Fruit fly (Drosophila melanogaster) whole organism, embryonic: ENCODE data around the gene CG13055.
A peak's percentile ranks its signal among the peaks of the same experiment; 100 is the strongest.

Source experiments
- Aef1 ChIP-seq: fragments of 200-800 bp; sonication (Bioruptor generic); IDR thresholded peaks from 3 replicates; pipeline ENCODE4 v1.3.6; 2022; ENCODE audit warnings: missing biosample characterization, missing genetic modification characterization
- Asciz ChIP-seq: fragments of 200-800 bp; sonication (Bioruptor generic); optimal IDR thresholded peaks from 2 replicates; lab custom pipeline; 2017; ENCODE audit warnings: missing biosample characterization, mild to moderate bottlenecking, missing genetic modification characterization, missing genetic modification reagents
- Atf3 ChIP-seq: fragments of 200-800 bp; sonication (Bioruptor generic); optimal IDR thresholded peaks from 3 replicates; lab custom pipeline; 2016; ENCODE audit warnings: missing biosample characterization, missing genetic modification characterization
- B-H2 ChIP-seq: fragments of 200-800 bp; sonication (Bioruptor generic); optimal IDR thresholded peaks from 2 replicates; lab custom pipeline; 2018; ENCODE audit warnings: missing biosample characterization, mild to moderate bottlenecking, missing genetic modification characterization
- Bteb2 ChIP-seq: fragments of 200-800 bp; sonication (Bioruptor generic); optimal IDR thresholded peaks from 2 replicates; lab custom pipeline; 2016; ENCODE audit warnings: missing biosample characterization, missing genetic modification characterization
- CG11504 ChIP-seq: fragments of 200-800 bp; sonication (Bioruptor generic); optimal IDR thresholded peaks from 3 replicates; lab custom pipeline; 2019; ENCODE audit warnings: missing biosample characterization, mild to moderate bottlenecking, missing genetic modification characterization, moderate library complexity
- CG11560 ChIP-seq: fragments of 200-800 bp; sonication (Bioruptor generic); IDR thresholded peaks from 3 replicates; pipeline ENCODE4 v1.3.6; 2022; ENCODE audit warnings: missing biosample characterization, missing genetic modification characterization
- CG11723 ChIP-seq: fragments of 200-800 bp; sonication (Bioruptor generic); optimal IDR thresholded peaks from 2 replicates; lab custom pipeline; 2017; ENCODE audit warnings: missing biosample characterization, mild to moderate bottlenecking, missing genetic modification characterization
- CG13424 ChIP-seq: fragments of 200-800 bp; sonication (Bioruptor generic); optimal IDR thresholded peaks from 2 replicates; lab custom pipeline; 2019; ENCODE audit warnings: missing biosample characterization, mild to moderate bottlenecking, missing genetic modification characterization, moderate library complexity
- CG16813 ChIP-seq: fragments of 200-800 bp; sonication (Bioruptor generic); IDR thresholded peaks from 3 replicates; pipeline ENCODE4 v1.3.6; 2022; ENCODE audit warnings: missing biosample characterization, missing genetic modification characterization; ENCODE audit not compliant: partially characterized antibody
- CG17568 ChIP-seq: fragments of 200-800 bp; sonication (Bioruptor generic); optimal IDR thresholded peaks from 2 replicates; lab custom pipeline; 2018; ENCODE audit warnings: missing biosample characterization, mild to moderate bottlenecking, missing genetic modification characterization, moderate library complexity
- CG1832 ChIP-seq: fragments of 200-800 bp; sonication (Bioruptor generic); optimal IDR thresholded peaks from 2 replicates; lab custom pipeline; 2017; ENCODE audit warnings: missing biosample characterization, mild to moderate bottlenecking, missing genetic modification characterization, inconsistent platforms
- CG18764 ChIP-seq: fragments of 200-800 bp; sonication (Bioruptor generic); optimal IDR thresholded peaks from 3 replicates; lab custom pipeline; 2016; ENCODE audit warnings: missing biosample characterization, missing genetic modification characterization
- CG2712 ChIP-seq: fragments of 200-800 bp; optimal IDR thresholded peaks from 3 replicates; lab custom pipeline; 2019; ENCODE audit warnings: missing biosample characterization, mild to moderate bottlenecking, missing genetic modification characterization, moderate library complexity
- CG30020 ChIP-seq: fragments of 200-800 bp; optimal IDR thresholded peaks from 2 replicates; lab custom pipeline; 2019; ENCODE audit warnings: missing biosample characterization, mild to moderate bottlenecking, missing genetic modification characterization, moderate library complexity
- CG32532 ChIP-seq: fragments of 200-800 bp; sonication (Bioruptor generic); IDR thresholded peaks from 2 replicates; pipeline ENCODE4 v1.3.6; 2022; ENCODE audit warnings: missing biosample characterization, missing genetic modification characterization
- CG34422 ChIP-seq: fragments of 200-800 bp; sonication (Bioruptor generic); IDR thresholded peaks from 3 replicates; pipeline ENCODE4 v1.3.6; 2022; ENCODE audit warnings: missing biosample characterization, missing genetic modification characterization
- CG3838 ChIP-seq: fragments of 200-800 bp; sonication (Bioruptor generic); optimal IDR thresholded peaks from 3 replicates; lab custom pipeline; 2016; ENCODE audit warnings: missing biosample characterization, missing genetic modification characterization
- CG4282 ChIP-seq: fragments of 200-800 bp; sonication (Bioruptor generic); optimal IDR thresholded peaks from 2 replicates; lab custom pipeline; 2016; ENCODE audit warnings: missing biosample characterization, missing genetic modification characterization
- CG4360 ChIP-seq: fragments of 200-800 bp; sonication (Bioruptor generic); IDR thresholded peaks from 2 replicates; pipeline ENCODE4 v1.3.6; 2022; ENCODE audit warnings: missing biosample characterization, missing genetic modification characterization
- D19A ChIP-seq: fragments of 200-800 bp; optimal IDR thresholded peaks from 3 replicates; lab custom pipeline; 2019; ENCODE audit warnings: missing biosample characterization, mild to moderate bottlenecking, missing genetic modification characterization, moderate library complexity
- Dfd ChIP-seq, 2 experiments: fragments of >200 bp; optimal IDR thresholded peaks; 2 replicates each; lab custom pipeline; 2017; ENCODE audit warnings: missing biosample characterization in 2 of 2, missing genetic modification characterization in 2 of 2
- Dip3 ChIP-seq: fragments of 200-800 bp; sonication (Bioruptor generic); optimal IDR thresholded peaks from 3 replicates; lab custom pipeline; 2016; ENCODE audit warnings: missing biosample characterization, missing genetic modification characterization
- Dll ChIP-seq: fragments of 200-800 bp; sonication (Bioruptor generic); IDR thresholded peaks from 4 replicates; pipeline ENCODE4 v1.3.6; 2022; ENCODE audit warnings: missing biosample characterization, missing genetic modification characterization; ENCODE audit not compliant: partially characterized antibody
- Doc3 ChIP-seq: fragments of 200-800 bp; sonication (Bioruptor generic); IDR thresholded peaks from 3 replicates; pipeline ENCODE4 v1.3.6; 2022; ENCODE audit warnings: missing biosample characterization, missing genetic modification characterization; ENCODE audit not compliant: partially characterized antibody
- Jarid2 ChIP-seq: fragments of 200-800 bp; sonication (Bioruptor generic); optimal IDR thresholded peaks from 3 replicates; lab custom pipeline; 2017; ENCODE audit warnings: mild to moderate bottlenecking, missing biosample characterization, missing genetic modification reagents, missing genetic modification characterization
- Myb ChIP-seq: fragments of 200-800 bp; sonication (Bioruptor generic); optimal IDR thresholded peaks from 2 replicates; lab custom pipeline; 2016; ENCODE audit warnings: missing biosample characterization, missing genetic modification characterization
- NC2β ChIP-seq: fragments of 200-800 bp; sonication (Bioruptor generic); optimal IDR thresholded peaks from 2 replicates; lab custom pipeline; 2016; ENCODE audit warnings: missing biosample characterization, missing genetic modification characterization
- Oaz ChIP-seq: fragments of 200-800 bp; sonication (Bioruptor generic); IDR thresholded peaks from 2 replicates; pipeline ENCODE4 v1.3.6; 2022; ENCODE audit warnings: missing biosample characterization, missing genetic modification characterization
- Oli ChIP-seq: fragments of 200-800 bp; sonication (Bioruptor generic); optimal IDR thresholded peaks from 2 replicates; lab custom pipeline; 2018; ENCODE audit warnings: missing biosample characterization, mild to moderate bottlenecking, missing genetic modification characterization, moderate library complexity
- Poxn ChIP-seq: fragments of 200-800 bp; sonication (Bioruptor generic); IDR thresholded peaks from 2 replicates; pipeline ENCODE4 v1.3.6; 2022; ENCODE audit warnings: missing biosample characterization, missing genetic modification characterization
- Ravus ChIP-seq: fragments of 200-800 bp; sonication (Bioruptor generic); IDR thresholded peaks from 2 replicates; pipeline ENCODE4 v1.3.6; 2022; ENCODE audit warnings: missing biosample characterization, missing genetic modification characterization
- Xrp1 ChIP-seq: fragments of 200-800 bp; sonication (Bioruptor generic); IDR thresholded peaks from 2 replicates; pipeline ENCODE4 v1.3.6; 2022; ENCODE audit warnings: missing biosample characterization, missing genetic modification characterization
- caup ChIP-seq: fragments of 200-800 bp; sonication (Bioruptor generic); optimal IDR thresholded peaks from 3 replicates; lab custom pipeline; 2017; ENCODE audit warnings: missing biosample characterization, mild to moderate bottlenecking, missing genetic modification characterization, moderate library complexity; ENCODE audit not compliant: severe bottlenecking
- dmrt11E ChIP-seq: fragments of 200-800 bp; sonication (Bioruptor generic); optimal IDR thresholded peaks from 3 replicates; lab custom pipeline; 2018; ENCODE audit warnings: missing biosample characterization, mild to moderate bottlenecking, missing genetic modification characterization, moderate library complexity
- ems ChIP-seq: fragments of 200-800 bp; sonication (Bioruptor generic); optimal IDR thresholded peaks from 3 replicates; lab custom pipeline; 2016; ENCODE audit warnings: missing biosample characterization, missing genetic modification characterization
- ewg ChIP-seq: fragments of 200-800 bp; sonication (Bioruptor generic); optimal IDR thresholded peaks from 3 replicates; lab custom pipeline; 2017; ENCODE audit warnings: mild to moderate bottlenecking, missing biosample characterization, missing genetic modification reagents, missing genetic modification characterization
- gsb ChIP-seq: fragments of 200-800 bp; sonication (Bioruptor generic); IDR thresholded peaks from 2 replicates; pipeline ENCODE4 v1.3.6; 2022; ENCODE audit warnings: missing biosample characterization, missing genetic modification characterization
- hkb ChIP-seq, 2 experiments: fragments of 200-800 bp in 1 of 2; fragments of >200 bp in 1 of 2; sonication (Bioruptor generic) in 1 of 2; IDR thresholded peaks in 1 of 2; optimal IDR thresholded peaks in 1 of 2; 2 replicates each; pipeline versions ENCODE4 v1.3.6 to Lab custom; 2017 to 2022; ENCODE audit warnings: missing biosample characterization in 1 of 2, missing genetic modification characterization in 1 of 2
- knrl ChIP-seq: fragments of 200-800 bp; sonication (Bioruptor generic); IDR thresholded peaks from 3 replicates; pipeline ENCODE4 v1.3.6; 2022; ENCODE audit warnings: missing biosample characterization, missing genetic modification characterization; ENCODE audit not compliant: partially characterized antibody
- lola ChIP-seq, 3 experiments: fragments of >200 bp in 2 of 3; fragments of 200-800 bp in 1 of 3; sonication (Bioruptor generic) in 1 of 3; optimal IDR thresholded peaks; 2 replicates each; lab custom pipeline; 2017 to 2019; ENCODE audit warnings: missing biosample characterization in 3 of 3, missing genetic modification characterization in 3 of 3, mild to moderate bottlenecking in 1 of 3, moderate library complexity in 1 of 3
- mam ChIP-seq: fragments of 200-800 bp; sonication (Bioruptor generic); optimal IDR thresholded peaks from 3 replicates; lab custom pipeline; 2016; ENCODE audit warnings: missing biosample characterization, missing genetic modification characterization
- mirr ChIP-seq: fragments of 200-800 bp; sonication (Bioruptor generic); optimal IDR thresholded peaks from 3 replicates; lab custom pipeline; 2018; ENCODE audit warnings: missing biosample characterization, mild to moderate bottlenecking, missing genetic modification characterization
- nerfin-2 ChIP-seq: fragments of 200-800 bp; sonication (Bioruptor generic); IDR thresholded peaks from 2 replicates; pipeline ENCODE4 v1.3.6; 2022; ENCODE audit warnings: missing biosample characterization, missing genetic modification characterization; ENCODE audit not compliant: partially characterized antibody
- onecut ChIP-seq: fragments of 200-800 bp; sonication (Bioruptor generic); IDR thresholded peaks from 2 replicates; pipeline ENCODE4 v1.3.6; 2022; ENCODE audit warnings: missing biosample characterization, missing genetic modification characterization
- psq ChIP-seq: fragments of 200-800 bp; sonication (Bioruptor generic); optimal IDR thresholded peaks from 2 replicates; lab custom pipeline; 2017; ENCODE audit warnings: missing biosample characterization, missing genetic modification characterization
- pzg ChIP-seq: fragments of 200-800 bp; sonication (Bioruptor generic); optimal IDR thresholded peaks from 3 replicates; lab custom pipeline; 2018; ENCODE audit warnings: missing biosample characterization, mild to moderate bottlenecking, missing genetic modification characterization, moderate library complexity
- so ChIP-seq: fragments of 200-800 bp; sonication (Bioruptor generic); IDR thresholded peaks from 3 replicates; pipeline ENCODE4 v1.3.6; 2022; ENCODE audit warnings: missing biosample characterization, missing genetic modification characterization
- tna ChIP-seq: fragments of 200-800 bp; sonication (Bioruptor generic); IDR thresholded peaks from 2 replicates; pipeline ENCODE4 v1.3.6; 2022; ENCODE audit warnings: missing biosample characterization, missing genetic modification characterization; ENCODE audit not compliant: partially characterized antibody
- toy ChIP-seq: fragments of 200-800 bp; sonication (Bioruptor generic); IDR thresholded peaks from 2 replicates; pipeline ENCODE4 v1.3.6; 2022; ENCODE audit warnings: missing biosample characterization, missing genetic modification characterization

The CG13055 gene

dm6 chr3L:16203236-16203635 is 48.9 kb downstream of the CG13055 start (continued):
- TF ChIP-seq Atf3 (GFP tag; lab: Kevin White, UChicago) (peak; percentile 51), CG16813 (GFP tag; lab: Robert Waterston, UW) (no peak), toy (GFP tag; lab: Robert Waterston, UW) (peak; percentile 78), CG1832 (GFP tag; lab: Kevin White, UChicago) (no peak), onecut (GFP tag; lab: Robert Waterston, UW) (peak; percentile 58), nerfin-2 (GFP tag; lab: Robert Waterston, UW) (no peak), mam (peak; percentile 91), CG11560 (peak; percentile 60; the same call in 1 of the 3 replicates), Doc3 (GFP tag; lab: Robert Waterston, UW) (no peak), knrl (GFP tag; lab: Robert Waterston, UW) (no peak), gsb (GFP tag; lab: Robert Waterston, UW) (peak; percentile 84), CG32532 (peak; percentile 92), Aef1 (GFP tag; lab: Robert Waterston, UW) (peak; percentile 90), CG34422 (GFP tag; lab: Robert Waterston, UW) (peak; percentile 88), ewg (GFP tag; lab: Kevin White, UChicago) (peak; percentile 46), CG2712 (peak; percentile 72), Dfd (GFP tag; optimal IDR thresholded peaks at IDR 0.05; lab: Kevin White, UChicago) (no peak), mirr (GFP tag; lab: Kevin White, UChicago) (peak; percentile 60), psq (GFP tag; lab: Kevin White, UChicago) (no peak), Asciz (GFP tag; lab: Kevin White, UChicago) (peak; percentile 69), Ravus (GFP tag; lab: Robert Waterston, UW) (peak; percentile 67), tna (GFP tag; lab: Robert Waterston, UW) (no peak), Myb (peak; percentile 72), Jarid2 (GFP tag; lab: Kevin White, UChicago) (peak; percentile 41), so (GFP tag; lab: Robert Waterston, UW) (peak; percentile 63; the same call in 1 of the 3 replicates), CG13424 (peak; percentile 81), CG11723 (GFP tag; lab: Kevin White, UChicago) (no peak), lola (GFP tag; optimal IDR thresholded peaks at IDR 0.05; lab: Kevin White, UChicago) (no peak), caup (GFP tag; lab: Kevin White, UChicago) (peak; percentile 88), Dip3 (GFP tag; lab: Kevin White, UChicago) (peak; percentile 79), Xrp1 (GFP tag; lab: Robert Waterston, UW) (peak; percentile 79), D19A (tag; lab: Kevin White, UChicago) (peak; percentile 91), Dll (no peak), CG17568 (peak; percentile 56), NC2β (GFP tag; lab: Kevin White, UChicago) (peak; percentile 9), ems (GFP tag; lab: Kevin White, UChicago) (peak; percentile 78), CG11504 (peak; percentile 84), CG4360 (GFP tag; lab: Robert Waterston, UW) (no peak), B-H2 (GFP tag; lab: Kevin White, UChicago) (no peak), dmrt11E (tag; lab: Kevin White, UChicago) (no peak), pzg (peak; percentile 4), CG3838 (GFP tag; lab: Kevin White, UChicago) (no peak), CG30020 (tag; lab: Kevin White, UChicago) (no peak), Poxn (peak; percentile 77), Oaz (GFP tag; lab: Robert Waterston, UW) (peak; percentile 77), Oli (tag; lab: Kevin White, UChicago) (peak; percentile 73), CG4282 (GFP tag; lab: Kevin White, UChicago) (peak; percentile 35), Bteb2 (GFP tag; lab: Kevin White, UChicago) (peak; percentile 71), hkb (optimal IDR thresholded peaks at IDR 0.05; lab: Kevin White, UChicago) (no peak), hkb (GFP tag; IDR thresholded peaks at IDR 0.05; lab: Robert Waterston, UW) (peak; percentile 81), CG18764 (GFP tag; lab: Kevin White, UChicago) (peak; percentile 18)
